Worm (Caenorhabditis elegans) whole organism, L4/young adult: ENCODE data around the gene srd-58.

Source experiments
- W03F9.2 ChIP-seq: fragments of 150-350 bp; optimal IDR thresholded peaks from 2 replicates; lab custom pipeline; 2014; ENCODE audit warnings: missing biosample characterization, missing genetic modification characterization
- dao-5 ChIP-seq: sonication (generic microtip); optimal IDR thresholded peaks from 2 replicates; lab custom pipeline; 2016; ENCODE audit warnings: missing genotype, missing genetic modification characterization, moderate library complexity, missing compliant biosample characterization
- him-1 ChIP-seq: sonication (generic microtip); optimal IDR thresholded peaks from 2 replicates; lab custom pipeline; 2016; ENCODE audit warnings: missing genotype, missing genetic modification reagents, missing genetic modification characterization, missing compliant biosample characterization

- TF ChIP-seq W03F9.2 (tag; lab: Kevin White, UChicago) (no peak), dao-5 (no peak), him-1 (no peak)
These were observed 47.4 kb downstream of the srd-58 start for ce11 chrII:7157415-7157814.
